Worm (Caenorhabditis elegans): ENCODE results near the gene pus-1.

ce11 chrV:16834989-16835388 lies 40.2 kb upstream of the pus-1 start, which contains the start of gene tni-3:
- TF ChIP-seq tab-1 (GFP tag; IDR thresholded peaks at IDR 0.05) (no peak), ztf-29 (GFP tag; IDR thresholded peaks at IDR 0.05) (no peak), klf-2 (GFP tag; conservative IDR thresholded peaks at IDR 0.05) (no peak), ref-1 (GFP tag; conservative IDR thresholded peaks at IDR 0.05) (no peak)
